Worm (Caenorhabditis elegans) whole organism, dauer: Measurements from ENCODE around the gene M163.9.

Experiments
- unc-62 ChIP-seq: sonication (generic microtip); optimal IDR thresholded peaks from 2 replicates; lab custom pipeline; 2017; ENCODE audit warnings: missing biosample characterization, missing genetic modification reagents, missing genetic modification characterization

M163.9 gene

ce11 chrX:14469284-14469683 lies at the start of gene M163.9:
M163.9 (plus strand) TSS chrX:14469584.
- no peak for TF ChIP-seq unc-62

- no peak for TF ChIP-seq unc-62
These were observed 47.8 kb upstream of the M163.9 start, which contains the start of gene F23D12.2 for ce11 chrX:14421529-14421982. F23D12.2 (minus strand) TSS chrX:14421579.

ce11 chrX:14423105-14423504 lies 46.3 kb upstream of the M163.9 start, which contains the start of gene fipr-3:
fipr-3 (plus strand) TSS chrX:14423405.
- no peak for TF ChIP-seq unc-62

ce11 chrX:14424186-14424585 lies 45.2 kb upstream of the M163.9 start:
- TF ChIP-seq unc-62: no peak

- no peak for TF ChIP-seq unc-62
These were observed 44.7 kb upstream of the M163.9 start, which contains the start of gene F23D12.11 for ce11 chrX:14424673-14425072. F23D12.11 (minus strand) TSS chrX:14424751.

ce11 chrX:14428052-14428451 lies 41.3 kb upstream of the M163.9 start, which contains the start of gene F23D12.1:
F23D12.1 (minus strand) TSS chrX:14428152.
- no peak for TF ChIP-seq unc-62

ce11 chrX:14430436-14430835 lies 38.9 kb upstream of the M163.9 start:
- TF ChIP-seq unc-62: no peak

ce11 chrX:14435648-14436155 lies 33.7 kb upstream of the M163.9 start:
- TF ChIP-seq unc-62: no peak

ce11 chrX:14442321-14442720 lies 27.1 kb upstream of the M163.9 start, which contains the start of gene F23D12.3:
F23D12.3 (plus strand) TSS chrX:14442621.
- TF ChIP-seq unc-62: no peak

ce11 chrX:14444701-14445100 lies 24.7 kb upstream of the M163.9 start, which contains the start of gene F23D12.4:
F23D12.4 (plus strand) TSS chrX:14445001.
- TF ChIP-seq unc-62: no peak

ce11 chrX:14447498-14447897 lies 21.9 kb upstream of the M163.9 start:
- TF ChIP-seq unc-62: no peak

- no peak for TF ChIP-seq unc-62
These were observed 21.5 kb upstream of the M163.9 start, which contains the start of gene jmjd-3.2 for ce11 chrX:14447910-14448309. jmjd-3.2 (plus strand) TSS chrX:14448210.

ce11 chrX:14453735-14454134 lies 15.6 kb upstream of the M163.9 start, which contains the start of gene F23D12.7:
F23D12.7 (minus strand) TSS chrX:14453835.
- TF ChIP-seq unc-62: no peak

- no peak for TF ChIP-seq unc-62
These were observed 14.0 kb upstream of the M163.9 start, which contains the start of gene Y66C5A.1 for ce11 chrX:14455419-14455818. Y66C5A.1 (minus strand) TSS chrX:14455519.

ce11 chrX:14460412-14460811 lies 9.0 kb upstream of the M163.9 start, which contains the start of gene Y66C5A.2:
Y66C5A.2 (plus strand) TSS chrX:14460712.
- no peak for TF ChIP-seq unc-62

- TF ChIP-seq unc-62: no peak
These were observed 4.9 kb upstream of the M163.9 start, which contains the start of gene M163.7 for ce11 chrX:14464513-14464912. M163.7 (plus strand) TSS chrX:14464813.

ce11 chrX:14465593-14465992 lies 3.8 kb upstream of the M163.9 start, which contains the start of gene M163.22:
M163.22 (plus strand) TSS chrX:14465893.
- TF ChIP-seq unc-62: no peak

ce11 chrX:14466532-14466931 lies 2.9 kb upstream of the M163.9 start, which contains the start of gene M163.21:
M163.21 (plus strand) TSS chrX:14466832.
- no peak for TF ChIP-seq unc-62
